Worm (Caenorhabditis elegans) whole organism, L4 larva: ENCODE results near the gene F31E8.5.

Experiments used
- F10B5.3 ChIP-seq: sonication (generic microtip); optimal IDR thresholded peaks from 2 replicates; lab custom pipeline; 2016; ENCODE audit warnings: mild to moderate bottlenecking, missing genetic modification characterization, missing compliant biosample characterization
- F49E8.2 ChIP-seq: sonication (generic microtip); optimal IDR thresholded peaks from 2 replicates; lab custom pipeline; 2016; ENCODE audit warnings: missing compliant biosample characterization, mild to moderate bottlenecking, missing genetic modification characterization, borderline replicate concordance
- R02D3.7 ChIP-seq: fragments of 150-350 bp; sonication (generic microtip); optimal IDR thresholded peaks from 3 replicates; lab custom pipeline; 2014; ENCODE audit warnings: missing biosample characterization, missing genetic modification characterization
- T20F7.1 ChIP-seq: fragments of 200-800 bp; sonication (Bioruptor generic); optimal IDR thresholded peaks from 2 replicates; lab custom pipeline; 2018; ENCODE audit warnings: mild to moderate bottlenecking, missing genetic modification characterization, missing compliant biosample characterization
- Y48G9A.11 ChIP-seq: fragments of 200-800 bp; sonication (Bioruptor generic); IDR thresholded peaks from 2 replicates; pipeline ENCODE4 v1.3.6; 2022; ENCODE audit warnings: missing genetic modification reagents, missing genetic modification characterization, missing compliant biosample characterization
- Y5F2A.4 ChIP-seq: fragments of 200-800 bp; sonication (Bioruptor generic); optimal IDR thresholded peaks from 2 replicates; lab custom pipeline; 2018; ENCODE audit warnings: mild to moderate bottlenecking, missing genetic modification characterization, missing compliant biosample characterization
- Y75B8A.6 ChIP-seq: fragments of 200-800 bp; sonication (Bioruptor generic); IDR thresholded peaks from 2 replicates; pipeline ENCODE4 v1.3.6; 2022; ENCODE audit warnings: missing genetic modification reagents, missing genetic modification characterization, missing compliant biosample characterization
- ama-1 ChIP-seq: fragments of 150-350 bp; optimal IDR thresholded peaks from 2 replicates; lab custom pipeline; 2014; ENCODE audit warnings: inconsistent platforms, mixed read lengths
- cey-2 ChIP-seq: sonication (generic microtip); optimal IDR thresholded peaks from 3 replicates; lab custom pipeline; 2017; ENCODE audit warnings: missing genetic modification characterization, mild to moderate bottlenecking, missing compliant biosample characterization, antibody characterized with exemption, borderline replicate concordance; ENCODE audit not compliant: insufficient read depth
- ctbp-1 ChIP-seq: fragments of 200-800 bp; sonication (Bioruptor generic); IDR thresholded peaks from 2 replicates; pipeline ENCODE4 v1.3.6; 2022; ENCODE audit warnings: missing genetic modification reagents, missing genetic modification characterization, missing compliant biosample characterization
- daf-16 ChIP-seq, 3 experiments: sonication (generic microtip); optimal IDR thresholded peaks; 2 replicates each; lab custom pipeline; 2016 to 2017; ENCODE audit warnings: missing genetic modification characterization in 3 of 3, missing genetic modification reagents in 3 of 3, mild to moderate bottlenecking in 2 of 3, missing compliant biosample characterization in 2 of 3, missing biosample characterization in 1 of 3, moderate library complexity in 1 of 3
- daf-19 ChIP-seq: fragments of 200-800 bp; sonication (Bioruptor generic); conservative IDR thresholded peaks from 2 replicates; pipeline ENCODE4 v1.3.6; 2022; ENCODE audit warnings: missing genetic modification characterization, missing compliant biosample characterization
- daf-8 ChIP-seq: fragments of 200-800 bp; sonication (Bioruptor generic); IDR thresholded peaks from 2 replicates; pipeline ENCODE4 v1.3.6; 2022; ENCODE audit warnings: missing genetic modification characterization, missing compliant biosample characterization
- dmd-8 ChIP-seq: fragments of 200-800 bp; sonication (Bioruptor generic); IDR thresholded peaks from 2 replicates; pipeline ENCODE4 v1.3.6; 2022; ENCODE audit warnings: missing genetic modification characterization, missing compliant biosample characterization
- dve-1 ChIP-seq: sonication (generic microtip); optimal IDR thresholded peaks from 2 replicates; lab custom pipeline; 2017; ENCODE audit warnings: antibody characterized with exemption, mild to moderate bottlenecking, missing genetic modification characterization, missing compliant biosample characterization; ENCODE audit not compliant: insufficient read depth
- egl-27 ChIP-seq: sonication (generic microtip); optimal IDR thresholded peaks from 3 replicates; lab custom pipeline; 2017; ENCODE audit warnings: missing biosample characterization, missing genetic modification reagents, missing genetic modification characterization
- hlh-11 ChIP-seq: fragments of 200-800 bp; sonication (Bioruptor generic); optimal IDR thresholded peaks from 2 replicates; lab custom pipeline; 2018; ENCODE audit warnings: mild to moderate bottlenecking, missing genetic modification characterization, missing compliant biosample characterization
- hlh-30 ChIP-seq: sonication (generic microtip); optimal IDR thresholded peaks from 2 replicates; lab custom pipeline; 2017; ENCODE audit warnings: antibody characterized with exemption, mild to moderate bottlenecking, missing genetic modification characterization, missing compliant biosample characterization; ENCODE audit not compliant: insufficient read depth
- lin-13 ChIP-seq: fragments of 150-350 bp; optimal IDR thresholded peaks from 2 replicates; lab custom pipeline; 2014; ENCODE audit warnings: missing biosample characterization, missing genetic modification reagents, missing genetic modification characterization
- lin-39 ChIP-seq: fragments of 150-350 bp; optimal IDR thresholded peaks from 2 replicates; lab custom pipeline; 2014; ENCODE audit warnings: missing biosample characterization, missing genetic modification reagents, missing genetic modification characterization
- lsy-2 ChIP-seq, 2 experiments: fragments of 150-350 bp in 1 of 2; sonication (generic microtip) in 1 of 2; optimal IDR thresholded peaks; 2 replicates each; lab custom pipeline; 2014 to 2017; ENCODE audit warnings: missing biosample characterization in 2 of 2, missing genetic modification characterization in 2 of 2
- mdl-1 ChIP-seq, 2 experiments: fragments of 150-350 bp in 1 of 2; sonication (generic microtip) in 1 of 2; optimal IDR thresholded peaks; 2 replicates each; lab custom pipeline; 2014 to 2017; ENCODE audit warnings: missing biosample characterization in 2 of 2, missing genetic modification characterization in 2 of 2
- mes-2 ChIP-seq: sonication (generic microtip); optimal IDR thresholded peaks from 2 replicates; lab custom pipeline; 2016; ENCODE audit warnings: missing genotype, mild to moderate bottlenecking, missing genetic modification characterization, missing compliant biosample characterization; ENCODE audit not compliant: poor library complexity, severe bottlenecking
- mxl-3 ChIP-seq: fragments of 200-800 bp; sonication (Bioruptor generic); optimal IDR thresholded peaks from 2 replicates; lab custom pipeline; 2018; ENCODE audit warnings: mild to moderate bottlenecking, missing genetic modification characterization, missing compliant biosample characterization
- nhr-102 ChIP-seq: sonication (generic microtip); optimal IDR thresholded peaks from 2 replicates; lab custom pipeline; 2016; ENCODE audit warnings: mild to moderate bottlenecking, missing genetic modification characterization, moderate library complexity, missing compliant biosample characterization
- nhr-111 ChIP-seq: fragments of 200-800 bp; sonication (Bioruptor generic); optimal IDR thresholded peaks from 2 replicates; lab custom pipeline; 2018; ENCODE audit warnings: mild to moderate bottlenecking, missing genetic modification characterization, missing compliant biosample characterization
- nhr-25 ChIP-seq: sonication (generic microtip); optimal IDR thresholded peaks from 2 replicates; lab custom pipeline; 2017; ENCODE audit warnings: missing genetic modification characterization, mild to moderate bottlenecking, missing compliant biosample characterization, antibody characterized with exemption, moderate library complexity, borderline replicate concordance; ENCODE audit not compliant: insufficient read depth
- nhr-28 ChIP-seq: fragments of 150-350 bp; optimal IDR thresholded peaks from 2 replicates; lab custom pipeline; 2014; ENCODE audit warnings: missing biosample characterization, missing genetic modification characterization
- nhr-48 ChIP-seq: sonication (generic microtip); optimal IDR thresholded peaks from 2 replicates; lab custom pipeline; 2016; ENCODE audit warnings: mild to moderate bottlenecking, missing genetic modification characterization, missing compliant biosample characterization
- nhr-76 ChIP-seq: fragments of 150-350 bp; optimal IDR thresholded peaks from 2 replicates; lab custom pipeline; 2014; ENCODE audit warnings: missing biosample characterization, missing genetic modification characterization
- nhr-77 ChIP-seq: fragments of 150-350 bp; optimal IDR thresholded peaks from 2 replicates; lab custom pipeline; 2014; ENCODE audit warnings: missing biosample characterization, missing genetic modification characterization
- set-16 ChIP-seq: fragments of 200-800 bp; sonication (Bioruptor generic); IDR thresholded peaks from 2 replicates; pipeline ENCODE4 v1.3.6; 2022; ENCODE audit warnings: missing genetic modification reagents, missing genetic modification characterization, missing compliant biosample characterization
- skn-1 ChIP-seq: fragments of 150-350 bp; optimal IDR thresholded peaks from 2 replicates; lab custom pipeline; 2014; ENCODE audit warnings: missing biosample characterization, missing genetic modification characterization
- tag-97 ChIP-seq: fragments of 200-800 bp; sonication (Bioruptor generic); IDR thresholded peaks from 2 replicates; pipeline ENCODE4 v1.3.6; 2022; ENCODE audit warnings: missing genetic modification characterization, missing compliant biosample characterization
- unc-130 ChIP-seq: sonication (generic microtip); optimal IDR thresholded peaks from 2 replicates; lab custom pipeline; 2016; ENCODE audit warnings: missing genetic modification reagents, missing genetic modification characterization, missing compliant biosample characterization
- unc-39 ChIP-seq: sonication (generic microtip); optimal IDR thresholded peaks from 2 replicates; lab custom pipeline; 2017; ENCODE audit warnings: missing biosample characterization, missing genetic modification characterization
- vab-7 ChIP-seq: fragments of 200-800 bp; sonication (Bioruptor generic); IDR thresholded peaks from 2 replicates; pipeline ENCODE4 v1.3.6; 2022; ENCODE audit warnings: missing genetic modification reagents, missing genetic modification characterization, missing compliant biosample characterization
- zag-1 ChIP-seq: fragments of 150-350 bp; optimal IDR thresholded peaks from 2 replicates; lab custom pipeline; 2014; ENCODE audit warnings: missing biosample characterization, missing genetic modification characterization
- zfp-2 ChIP-seq: sonication (generic microtip); optimal IDR thresholded peaks from 2 replicates; lab custom pipeline; 2016; ENCODE audit warnings: mild to moderate bottlenecking, missing genetic modification characterization, missing compliant biosample characterization
- ztf-7 ChIP-seq: fragments of 150-350 bp; optimal IDR thresholded peaks from 2 replicates; lab custom pipeline; 2014; ENCODE audit warnings: missing biosample characterization, missing genetic modification characterization

Gene F31E8.5

DNA sequence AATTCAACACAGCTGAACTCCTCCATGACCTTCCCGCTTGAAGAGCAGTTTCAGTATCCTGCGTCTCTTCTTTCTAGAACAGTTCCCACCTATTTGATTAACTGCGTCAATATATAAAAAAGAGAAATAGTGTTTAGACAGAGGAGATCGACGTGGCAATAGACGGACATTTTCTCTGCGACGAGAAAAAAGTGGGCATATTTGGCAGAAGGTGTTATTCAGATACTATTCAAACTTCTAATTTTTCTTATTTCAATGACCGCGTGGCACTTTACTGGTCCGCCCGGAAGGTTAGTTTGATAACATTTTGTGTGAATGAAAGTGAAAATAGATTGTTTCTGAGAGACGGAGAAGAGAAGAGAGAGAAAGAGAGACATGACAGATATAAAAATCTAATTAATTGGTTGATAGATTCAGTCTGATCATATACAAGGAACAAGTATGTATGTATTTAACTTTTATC, 40.9 kb upstream of the F31E8.5 start, which contains the start of gene tbc-6 (continued):
- no peak for TF ChIP-seq dmd-8 (GFP tag; lab: Robert Waterston, UW)
- TF ChIP-seq zfp-2 (tag; lab: Kevin White, UChicago), result no peak
- TF ChIP-seq F10B5.3 (tag; lab: Kevin White, UChicago), result no peak
- TF ChIP-seq skn-1, result no peak
- no peak for TF ChIP-seq daf-16 (GFP tag; optimal IDR thresholded peaks at IDR 0.05; lab: Kevin White, UChicago)
- peak; percentile 23 for TF ChIP-seq daf-16 (tag; optimal IDR thresholded peaks at IDR 0.05; lab: Kevin White, UChicago)
- no peak for TF ChIP-seq set-16 (GFP tag; lab: Robert Waterston, UW)
- TF ChIP-seq daf-8, result no peak
- peak; percentile 77 for TF ChIP-seq hlh-11
- no peak for TF ChIP-seq lin-39 (tag; lab: Kevin White, UChicago)
- peak; percentile 29 for TF ChIP-seq mes-2
- TF ChIP-seq mxl-3 (GFP tag; lab: Kevin White, UChicago), result peak; percentile 71
- TF ChIP-seq lin-13 (GFP tag; lab: Kevin White, UChicago), result no peak
- TF ChIP-seq nhr-28 (tag; lab: Kevin White, UChicago), result peak; percentile 86
- TF ChIP-seq nhr-76 (tag; lab: Kevin White, UChicago), result no peak
- TF ChIP-seq ctbp-1, result no peak
- no peak for TF ChIP-seq unc-130
- no peak for TF ChIP-seq Y48G9A.11 (GFP tag; lab: Robert Waterston, UW)
- TF ChIP-seq egl-27, result no peak
- no peak for TF ChIP-seq R02D3.7
- TF ChIP-seq T20F7.1, result peak; percentile 13
- TF ChIP-seq zag-1 (tag; lab: Kevin White, UChicago), result no peak
- TF ChIP-seq lsy-2 (tag; optimal IDR thresholded peaks at IDR 0.05; lab: Kevin White, UChicago), result peak; percentile 55 to 56
- no peak for TF ChIP-seq nhr-111 (GFP tag; lab: Kevin White, UChicago)
- TF ChIP-seq daf-19 (GFP tag; lab: Robert Waterston, UW), result 0 out of 2 replicates have a peak, but pooled peaks have one; percentile 48
- no peak for TF ChIP-seq unc-39 (tag; lab: Kevin White, UChicago)
- TF ChIP-seq nhr-48 (tag; lab: Kevin White, UChicago), result peak; percentile 30

DNA sequence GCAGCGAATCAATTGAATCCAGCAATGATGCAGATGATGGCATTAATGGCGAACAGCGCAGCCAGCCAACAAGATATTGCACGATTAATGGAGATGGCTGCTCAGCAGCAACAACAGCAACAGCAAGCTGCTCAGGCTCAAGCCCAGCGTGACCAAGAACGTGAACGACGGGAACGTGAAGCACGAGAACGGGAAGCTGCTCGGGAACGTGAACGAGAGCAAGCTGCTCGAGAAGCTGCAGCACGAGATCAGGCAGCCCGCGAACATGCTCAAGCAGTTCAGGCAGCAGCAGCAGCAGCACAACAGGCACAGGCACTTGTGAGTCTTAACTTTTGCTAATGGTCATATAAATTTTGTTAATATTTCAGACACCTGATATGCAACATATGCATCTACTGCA, 39.7 kb upstream of the F31E8.5 start:
- no peak for TF ChIP-seq vab-7 (GFP tag; lab: Robert Waterston, UW)
- TF ChIP-seq cey-2 (tag; lab: Kevin White, UChicago), result no peak
- peak; percentile 7 for TF ChIP-seq hlh-30
- TF ChIP-seq set-16 (GFP tag; lab: Robert Waterston, UW), result peak; percentile 86
- TF ChIP-seq tag-97 (GFP tag; lab: Robert Waterston, UW), result no peak
- no peak for TF ChIP-seq nhr-76 (tag; lab: Kevin White, UChicago)

DNA sequence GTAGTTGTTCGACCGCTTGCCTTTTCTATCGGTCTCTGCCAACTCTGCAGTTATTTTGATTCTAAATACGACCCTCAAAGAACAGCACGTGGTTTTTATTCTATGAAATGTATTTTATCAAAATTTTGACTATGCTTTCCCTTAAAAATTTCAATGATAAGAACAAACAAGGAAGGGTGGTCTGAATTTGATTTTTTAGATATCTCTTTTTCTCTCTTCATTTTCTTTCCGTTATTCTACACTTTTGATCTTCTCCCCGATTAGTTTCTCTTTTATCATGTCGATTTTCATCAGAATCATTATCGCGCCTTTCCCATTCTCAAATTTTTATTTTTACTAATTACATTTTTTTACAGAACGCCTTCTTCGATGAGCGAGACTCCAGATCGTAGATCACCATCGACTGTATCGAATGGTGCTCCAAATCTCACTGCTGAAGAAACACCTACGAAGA, 38.0 kb upstream of the F31E8.5 start:
- TF ChIP-seq F49E8.2, result no peak
- no peak for TF ChIP-seq lin-39 (tag; lab: Kevin White, UChicago)
- TF ChIP-seq nhr-25, result no peak
- no peak for TF ChIP-seq nhr-102 (tag; lab: Kevin White, UChicago)
- no peak for TF ChIP-seq daf-16 (GFP tag; optimal IDR thresholded peaks at IDR 0.05; lab: Kevin White, UChicago)
- TF ChIP-seq daf-16 (tag; optimal IDR thresholded peaks at IDR 0.05; lab: Kevin White, UChicago), result peak; percentile 8
- TF ChIP-seq nhr-28 (tag; lab: Kevin White, UChicago), result peak; percentile 53
- no peak for TF ChIP-seq ztf-7 (tag; lab: Kevin White, UChicago)
- TF ChIP-seq nhr-77, result no peak
- peak in 1 of 2 experiments; percentile 38 for TF ChIP-seq mdl-1 (tag; optimal IDR thresholded peaks at IDR 0.05; lab: Kevin White, UChicago)
- TF ChIP-seq hlh-11, result no peak
- no peak for TF ChIP-seq daf-19 (GFP tag; lab: Robert Waterston, UW)
- peak; percentile 48 for TF ChIP-seq dve-1 (tag; lab: Kevin White, UChicago)
- no peak for TF ChIP-seq ama-1
- TF ChIP-seq Y5F2A.4 (GFP tag; lab: Kevin White, UChicago), result no peak
- TF ChIP-seq Y75B8A.6 (GFP tag; lab: Robert Waterston, UW), result no peak
- TF ChIP-seq zag-1 (tag; lab: Kevin White, UChicago), result no peak
